Fruit fly (Drosophila melanogaster) whole organism, embryonic: Measurements from ENCODE around the gene CG13850.

ENCODE experiments used
- CG10979 ChIP-seq: fragments of 200-800 bp; sonication (Bioruptor generic); optimal IDR thresholded peaks from 2 replicates; lab custom pipeline; 2018; ENCODE audit warnings: missing biosample characterization, mild to moderate bottlenecking, missing genetic modification characterization, moderate library complexity
- CG11247 ChIP-seq: fragments of 200-800 bp; sonication (Bioruptor generic); IDR thresholded peaks from 2 replicates; pipeline ENCODE4 v1.3.6; 2022; ENCODE audit warnings: missing biosample characterization, missing genetic modification characterization
- CG11695 ChIP-seq: fragments of 200-800 bp; sonication (Bioruptor generic); IDR thresholded peaks from 3 replicates; pipeline ENCODE4 v1.3.6; 2022; ENCODE audit warnings: missing biosample characterization, missing genetic modification characterization
- CG12299 ChIP-seq: fragments of 200-800 bp; sonication (Bioruptor generic); optimal IDR thresholded peaks from 2 replicates; lab custom pipeline; 2018; ENCODE audit warnings: missing biosample characterization, mild to moderate bottlenecking, missing genetic modification characterization
- CG15601 ChIP-seq: fragments of 200-800 bp; sonication (Bioruptor generic); optimal IDR thresholded peaks from 3 replicates; lab custom pipeline; 2019; ENCODE audit warnings: missing biosample characterization, mild to moderate bottlenecking, missing genetic modification characterization, moderate library complexity
- CG15696 ChIP-seq: fragments of 200-800 bp; sonication (Bioruptor generic); optimal IDR thresholded peaks from 2 replicates; lab custom pipeline; 2019; ENCODE audit warnings: missing biosample characterization, mild to moderate bottlenecking, missing genetic modification characterization, moderate library complexity
- CG1647 ChIP-seq: fragments of 200-800 bp; sonication (Bioruptor generic); optimal IDR thresholded peaks from 3 replicates; lab custom pipeline; 2016; ENCODE audit warnings: missing biosample characterization, missing genetic modification characterization
- CG16813 ChIP-seq: fragments of 200-800 bp; sonication (Bioruptor generic); IDR thresholded peaks from 3 replicates; pipeline ENCODE4 v1.3.6; 2022; ENCODE audit warnings: missing biosample characterization, missing genetic modification characterization; ENCODE audit not compliant: partially characterized antibody
- CG17359 ChIP-seq: fragments of 200-800 bp; sonication (Bioruptor generic); optimal IDR thresholded peaks from 3 replicates; lab custom pipeline; 2018; ENCODE audit warnings: missing biosample characterization, mild to moderate bottlenecking, missing genetic modification characterization, moderate library complexity
- CG18476 ChIP-seq: fragments of 200-800 bp; sonication (Bioruptor generic); optimal IDR thresholded peaks from 2 replicates; lab custom pipeline; 2016; ENCODE audit warnings: missing biosample characterization, mild to moderate bottlenecking, missing genetic modification characterization
- CG2129 ChIP-seq: fragments of 200-800 bp; sonication (Bioruptor generic); IDR thresholded peaks from 2 replicates; pipeline ENCODE4 v1.3.6; 2022; ENCODE audit warnings: missing biosample characterization, missing genetic modification characterization; ENCODE audit not compliant: partially characterized antibody
- CG2202 ChIP-seq: fragments of 200-800 bp; sonication (Bioruptor generic); optimal IDR thresholded peaks from 2 replicates; lab custom pipeline; 2018; ENCODE audit warnings: missing biosample characterization, mild to moderate bottlenecking, missing genetic modification characterization
- CG6689 ChIP-seq: fragments of 200-800 bp; sonication (Bioruptor generic); IDR thresholded peaks from 2 replicates; pipeline ENCODE4 v1.3.6; 2022; ENCODE audit warnings: missing biosample characterization, missing genetic modification characterization
- CG6813 ChIP-seq: fragments of 200-800 bp; sonication (Bioruptor generic); optimal IDR thresholded peaks from 2 replicates; lab custom pipeline; 2017; ENCODE audit warnings: missing biosample characterization, missing genetic modification characterization, mild to moderate bottlenecking, moderate library complexity, missing genetic modification reagents
- CG7786 ChIP-seq: fragments of 200-800 bp; sonication (Bioruptor generic); optimal IDR thresholded peaks from 2 replicates; lab custom pipeline; 2016; ENCODE audit warnings: missing biosample characterization, missing genetic modification characterization
- CG7987 ChIP-seq: fragments of 200-800 bp; sonication (Bioruptor generic); optimal IDR thresholded peaks from 2 replicates; lab custom pipeline; 2018; ENCODE audit warnings: missing biosample characterization, mild to moderate bottlenecking, missing genetic modification characterization, moderate library complexity
- CG8924 ChIP-seq: fragments of 200-800 bp; optimal IDR thresholded peaks from 3 replicates; lab custom pipeline; 2019; ENCODE audit warnings: missing biosample characterization, mild to moderate bottlenecking, missing genetic modification characterization, moderate library complexity
- CG8944 ChIP-seq: fragments of 200-800 bp; sonication (Bioruptor generic); optimal IDR thresholded peaks from 3 replicates; lab custom pipeline; 2016; ENCODE audit warnings: missing biosample characterization, missing genetic modification characterization
- CG9797 ChIP-seq: fragments of 200-800 bp; sonication (Bioruptor generic); optimal IDR thresholded peaks from 3 replicates; lab custom pipeline; 2018; ENCODE audit warnings: missing biosample characterization, mild to moderate bottlenecking, missing genetic modification characterization
- CG9932 ChIP-seq: fragments of 200-800 bp; sonication (Bioruptor generic); IDR thresholded peaks from 2 replicates; pipeline ENCODE4 v1.3.6; 2022; ENCODE audit warnings: missing biosample characterization, missing genetic modification characterization
- Camta ChIP-seq: fragments of 200-800 bp; sonication (Bioruptor generic); optimal IDR thresholded peaks from 2 replicates; lab custom pipeline; 2016; ENCODE audit warnings: missing biosample characterization, missing genetic modification characterization
- Ets97D ChIP-seq: fragments of 200-800 bp; sonication (Bioruptor generic); optimal IDR thresholded peaks from 3 replicates; lab custom pipeline; 2016; ENCODE audit warnings: missing biosample characterization, missing genetic modification characterization
- HmgD ChIP-seq: fragments of 200-800 bp; sonication (Bioruptor generic); optimal IDR thresholded peaks from 3 replicates; lab custom pipeline; 2016; ENCODE audit warnings: missing biosample characterization, missing genetic modification characterization
- Hr51 ChIP-seq, 2 experiments: fragments of 200-800 bp; sonication (Bioruptor generic); optimal IDR thresholded peaks; 2 replicates in 1 of 2; 3 replicates in 1 of 2; lab custom pipeline; 2016 to 2018; ENCODE audit warnings: missing biosample characterization in 2 of 2, missing genetic modification characterization in 2 of 2, mild to moderate bottlenecking in 1 of 2, moderate library complexity in 1 of 2
- MBD-R2 ChIP-seq: fragments of 200-800 bp; sonication (Bioruptor generic); IDR thresholded peaks from 2 replicates; pipeline ENCODE4 v1.3.6; 2022; ENCODE audit warnings: missing biosample characterization, missing genetic modification characterization
- MTF-1 ChIP-seq: fragments of 200-800 bp; sonication (Bioruptor generic); optimal IDR thresholded peaks from 2 replicates; lab custom pipeline; 2018; ENCODE audit warnings: missing biosample characterization, mild to moderate bottlenecking, missing genetic modification characterization, borderline replicate concordance
- Mrtf ChIP-seq: fragments of 200-800 bp; sonication (Bioruptor generic); IDR thresholded peaks from 3 replicates; pipeline ENCODE4 v1.3.6; 2022; ENCODE audit warnings: missing biosample characterization, missing genetic modification characterization
- Sox100B ChIP-seq: fragments of 200-800 bp; sonication (Bioruptor generic); optimal IDR thresholded peaks from 3 replicates; lab custom pipeline; 2018; ENCODE audit warnings: missing biosample characterization, mild to moderate bottlenecking, missing genetic modification characterization
- Taf1 ChIP-seq: fragments of 200-800 bp; sonication (Bioruptor generic); IDR thresholded peaks from 2 replicates; pipeline ENCODE4 v1.3.6; 2022; ENCODE audit warnings: missing biosample characterization, missing genetic modification characterization
- Tbp ChIP-seq: fragments of >200 bp; optimal IDR thresholded peaks from 2 replicates; lab custom pipeline; 2018; ENCODE audit warnings: missing biosample characterization, missing genetic modification characterization
- caup ChIP-seq: fragments of 200-800 bp; sonication (Bioruptor generic); optimal IDR thresholded peaks from 3 replicates; lab custom pipeline; 2017; ENCODE audit warnings: missing biosample characterization, mild to moderate bottlenecking, missing genetic modification characterization, moderate library complexity; ENCODE audit not compliant: severe bottlenecking
- crol ChIP-seq: fragments of 200-800 bp; sonication (Bioruptor generic); IDR thresholded peaks from 2 replicates; pipeline ENCODE4 v1.3.6; 2022; ENCODE audit warnings: missing biosample characterization, missing genetic modification characterization
- crp ChIP-seq, 2 experiments: fragments of 200-800 bp; sonication (Bioruptor generic); optimal IDR thresholded peaks; 2 replicates in 1 of 2; 3 replicates in 1 of 2; lab custom pipeline; 2017; ENCODE audit warnings: missing biosample characterization in 2 of 2, missing genetic modification characterization in 2 of 2, mild to moderate bottlenecking in 1 of 2, moderate library complexity in 1 of 2
- dan ChIP-seq: fragments of 200-800 bp; sonication (Bioruptor generic); IDR thresholded peaks from 2 replicates; pipeline ENCODE4 v1.3.6; 2022; ENCODE audit warnings: missing biosample characterization, missing genetic modification characterization
- gcm ChIP-seq: fragments of 200-800 bp; sonication (Bioruptor generic); optimal IDR thresholded peaks from 2 replicates; lab custom pipeline; 2019; ENCODE audit warnings: missing biosample characterization, mild to moderate bottlenecking, missing genetic modification characterization, moderate library complexity
- h ChIP-seq: fragments of >200 bp; optimal IDR thresholded peaks from 2 replicates; lab custom pipeline; 2017
- jumu ChIP-seq: fragments of 200-800 bp; sonication (Bioruptor generic); optimal IDR thresholded peaks from 3 replicates; lab custom pipeline; 2016; ENCODE audit warnings: missing biosample characterization, missing genetic modification characterization
- knrl ChIP-seq: fragments of 200-800 bp; sonication (Bioruptor generic); IDR thresholded peaks from 3 replicates; pipeline ENCODE4 v1.3.6; 2022; ENCODE audit warnings: missing biosample characterization, missing genetic modification characterization; ENCODE audit not compliant: partially characterized antibody
- mld ChIP-seq: fragments of 200-800 bp; sonication (Bioruptor generic); IDR thresholded peaks from 3 replicates; pipeline ENCODE4 v1.3.6; 2022; ENCODE audit warnings: missing biosample characterization, missing genetic modification characterization; ENCODE audit not compliant: partially characterized antibody
- nerfin-1 ChIP-seq: fragments of 200-800 bp; sonication (Bioruptor generic); optimal IDR thresholded peaks from 3 replicates; lab custom pipeline; 2019; ENCODE audit warnings: missing biosample characterization, mild to moderate bottlenecking, missing genetic modification characterization, moderate library complexity
- nerfin-2 ChIP-seq: fragments of 200-800 bp; sonication (Bioruptor generic); IDR thresholded peaks from 2 replicates; pipeline ENCODE4 v1.3.6; 2022; ENCODE audit warnings: missing biosample characterization, missing genetic modification characterization; ENCODE audit not compliant: partially characterized antibody
- otp ChIP-seq: fragments of 200-800 bp; sonication (Bioruptor generic); IDR thresholded peaks from 3 replicates; pipeline ENCODE4, ENCODE4 v1.3.6; 2022; ENCODE audit warnings: missing biosample characterization, missing genetic modification characterization
- pita ChIP-seq: fragments of 200-800 bp; sonication (Bioruptor generic); optimal IDR thresholded peaks from 2 replicates; lab custom pipeline; 2017; ENCODE audit warnings: missing biosample characterization, mild to moderate bottlenecking, missing genetic modification characterization
- pzg ChIP-seq: fragments of 200-800 bp; sonication (Bioruptor generic); optimal IDR thresholded peaks from 3 replicates; lab custom pipeline; 2018; ENCODE audit warnings: missing biosample characterization, mild to moderate bottlenecking, missing genetic modification characterization, moderate library complexity
- sima ChIP-seq: fragments of 200-800 bp; sonication (Bioruptor generic); optimal IDR thresholded peaks from 2 replicates; lab custom pipeline; 2016; ENCODE audit warnings: missing biosample characterization, missing genetic modification characterization
- so ChIP-seq: fragments of 200-800 bp; sonication (Bioruptor generic); IDR thresholded peaks from 3 replicates; pipeline ENCODE4 v1.3.6; 2022; ENCODE audit warnings: missing biosample characterization, missing genetic modification characterization
- tx ChIP-seq: fragments of 200-800 bp; sonication (Bioruptor generic); optimal IDR thresholded peaks from 2 replicates; lab custom pipeline; 2016; ENCODE audit warnings: missing biosample characterization, missing genetic modification characterization
- z ChIP-seq: fragments of 200-800 bp; sonication (Bioruptor generic); IDR thresholded peaks from 3 replicates; pipeline ENCODE4 v1.3.6; 2022; ENCODE audit warnings: missing biosample characterization, missing genetic modification characterization

Gene CG13850

DNA sequence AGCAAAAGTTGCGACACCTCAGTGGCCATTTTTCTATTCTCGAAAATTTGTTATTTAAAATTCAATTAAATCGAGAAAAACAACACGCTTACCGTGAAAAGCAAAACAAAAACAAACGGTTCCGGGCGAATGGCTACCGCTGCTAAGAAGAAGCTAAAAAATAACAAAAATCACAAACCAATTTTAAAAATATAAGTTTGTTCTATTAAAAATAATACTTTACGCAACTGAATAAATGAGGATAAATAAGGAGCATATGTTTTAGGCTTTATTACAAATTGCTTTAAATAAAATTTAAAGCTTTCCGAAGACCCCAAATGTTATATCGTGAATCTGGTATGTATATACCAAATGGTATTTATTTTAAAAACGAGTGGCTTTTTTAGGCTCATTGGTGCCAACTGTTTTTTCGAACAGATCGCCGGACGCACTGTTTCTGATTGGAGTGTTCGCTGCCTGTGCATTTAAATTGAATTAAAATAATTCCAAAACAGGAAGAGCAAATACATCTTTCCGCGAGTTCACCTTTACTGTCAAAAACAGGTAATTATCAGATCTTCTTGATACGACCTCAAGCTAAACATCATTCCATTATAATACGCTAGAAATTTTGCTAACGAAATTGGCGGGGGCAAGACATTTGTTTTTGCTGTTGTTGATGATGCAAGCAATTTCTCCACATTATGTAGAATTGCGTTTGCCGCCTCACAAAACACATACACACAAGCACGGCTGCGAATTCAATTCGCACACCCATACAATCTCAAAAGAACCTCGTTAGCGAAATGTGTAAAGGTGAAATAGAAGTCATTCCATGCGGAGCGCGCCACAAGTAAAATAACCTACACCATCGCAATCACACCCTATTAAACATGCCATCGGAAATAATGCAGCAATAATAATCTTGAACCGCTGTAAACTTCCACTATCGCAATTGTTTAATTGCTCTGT is 43.3 kb downstream of the CG13850 start, which contains the start of the genes Polr3F and PyK (continued):
- TF ChIP-seq CG6689 (GFP tag; lab: Robert Waterston, UW) (no peak; the same call in 1 of the 2 replicates), CG18476 (GFP tag; lab: Kevin White, UChicago) (peak; percentile 24), nerfin-1 (tag; lab: Kevin White, UChicago) (no peak), CG11695 (no peak), tx (GFP tag; lab: Kevin White, UChicago) (no peak), Taf1 (GFP tag; lab: Robert Waterston, UW) (no peak), crol (GFP tag; lab: Robert Waterston, UW) (no peak), gcm (no peak), CG11247 (GFP tag; lab: Robert Waterston, UW) (no peak), Ets97D (GFP tag; lab: Kevin White, UChicago) (peak; percentile 36), Mrtf (GFP tag; lab: Robert Waterston, UW) (no peak), CG16813 (GFP tag; lab: Robert Waterston, UW) (no peak), CG8924 (tag; lab: Kevin White, UChicago) (peak; percentile 34), CG12299 (tag; lab: Kevin White, UChicago) (no peak), dan (no peak), pita (no peak), CG9797 (GFP tag; lab: Kevin White, UChicago) (peak; percentile 40), crp (GFP tag; optimal IDR thresholded peaks at IDR 0.05; lab: Kevin White, UChicago) (peak in 1 of 2 experiments; percentile 65), jumu (peak; percentile 9), Sox100B (GFP tag; lab: Kevin White, UChicago) (peak; percentile 11), CG7786 (GFP tag; lab: Kevin White, UChicago) (no peak), knrl (GFP tag; lab: Robert Waterston, UW) (0 out of 3 replicates have a peak, but pooled peaks have one; percentile 26), CG15601 (tag; lab: Kevin White, UChicago) (peak; percentile 40), CG9932 (GFP tag; lab: Robert Waterston, UW) (peak; percentile 47; the same call in 1 of the 2 replicates), CG17359 (tag; lab: Kevin White, UChicago) (no peak), CG1647 (GFP tag; lab: Kevin White, UChicago) (no peak), MTF-1 (no peak), CG10979 (tag; lab: Kevin White, UChicago) (peak; percentile 1), h (no peak), nerfin-2 (GFP tag; lab: Robert Waterston, UW) (no peak), sima (no peak)
- TF ChIP-seq, all 482 proteins: peak for 141

DNA sequence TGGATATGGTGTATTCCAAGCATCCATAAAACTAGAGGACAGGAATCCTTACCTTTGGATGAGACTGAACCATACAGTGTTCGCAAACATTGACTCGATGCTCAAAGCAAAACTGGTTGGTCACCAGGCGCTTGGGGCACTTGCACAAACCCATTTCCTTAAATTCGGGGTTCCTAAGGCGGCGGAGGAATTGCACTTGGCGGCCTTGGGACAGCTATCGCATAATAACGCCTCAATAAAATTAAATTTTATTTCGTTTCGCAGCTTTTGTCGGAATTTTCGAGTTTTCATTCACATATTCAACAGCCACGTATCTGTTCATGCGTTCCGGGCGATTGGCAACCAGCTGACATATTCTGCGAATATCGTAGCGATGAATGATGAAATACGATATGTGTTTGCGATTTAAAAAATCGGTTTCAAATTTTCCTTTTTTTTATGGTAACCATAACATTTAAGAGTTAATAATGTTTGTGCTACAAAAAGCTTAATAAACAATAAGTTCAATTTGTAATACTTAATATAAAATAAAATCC is 45.0 kb downstream of the CG13850 start, which contains the start of gene CG5382:
Gene CG5382, minus strand, starts transcription at position 324 of the 536 bp plus-strand sequence.
- no peak for TF ChIP-seq CG2129 (GFP tag; lab: Robert Waterston, UW)
- TF ChIP-seq MBD-R2: peak; percentile 67
- TF ChIP-seq so (GFP tag; lab: Robert Waterston, UW): no peak
- TF ChIP-seq CG7987 (GFP tag; lab: Kevin White, UChicago): no peak
- no peak for TF ChIP-seq Tbp
- TF ChIP-seq z (GFP tag; lab: Robert Waterston, UW): no peak
- TF ChIP-seq CG8944 (GFP tag; lab: Kevin White, UChicago): no peak
- TF ChIP-seq CG6813 (GFP tag; lab: Kevin White, UChicago): no peak
- TF ChIP-seq CG2202 (tag; lab: Kevin White, UChicago): no peak
- TF ChIP-seq CG11247 (GFP tag; lab: Robert Waterston, UW): no peak
- no peak for TF ChIP-seq tx (GFP tag; lab: Kevin White, UChicago)
- no peak for TF ChIP-seq otp (GFP tag; lab: Robert Waterston, UW)
- TF ChIP-seq Hr51 (GFP tag; optimal IDR thresholded peaks at IDR 0.05; lab: Kevin White, UChicago): no peak
- no peak for TF ChIP-seq Camta (GFP tag; lab: Kevin White, UChicago)
- TF ChIP-seq caup (GFP tag; lab: Kevin White, UChicago): no peak
- TF ChIP-seq CG15696: no peak
- TF ChIP-seq mld (GFP tag; lab: Robert Waterston, UW): no peak
- peak; percentile 46 for TF ChIP-seq pzg (GFP tag; lab: Kevin White, UChicago)
- TF ChIP-seq HmgD (GFP tag; lab: Kevin White, UChicago): no peak
